Fruit fly (Drosophila melanogaster) whole organism, embryonic: ENCODE results near the gene peg.

Experiments
- ATbp ChIP-seq: fragments of 200-800 bp; sonication (Bioruptor generic); optimal IDR thresholded peaks from 2 replicates; lab custom pipeline; 2017; ENCODE audit warnings: missing biosample characterization, mild to moderate bottlenecking, missing genetic modification characterization, missing genetic modification reagents
- Bdp1 ChIP-seq: fragments of 200-800 bp; sonication (Bioruptor generic); optimal IDR thresholded peaks from 3 replicates; lab custom pipeline; 2016; ENCODE audit warnings: missing biosample characterization, missing genetic modification characterization
- CG10543 ChIP-seq: fragments of 200-800 bp; sonication (Bioruptor generic); optimal IDR thresholded peaks from 3 replicates; lab custom pipeline; 2017; ENCODE audit warnings: missing biosample characterization, mild to moderate bottlenecking, missing genetic modification characterization, moderate library complexity
- CG12299 ChIP-seq: fragments of 200-800 bp; sonication (Bioruptor generic); optimal IDR thresholded peaks from 2 replicates; lab custom pipeline; 2018; ENCODE audit warnings: missing biosample characterization, mild to moderate bottlenecking, missing genetic modification characterization
- CG1233 ChIP-seq: fragments of 200-800 bp; sonication (Bioruptor generic); optimal IDR thresholded peaks from 4 replicates; lab custom pipeline; 2018; ENCODE audit warnings: missing biosample characterization, mild to moderate bottlenecking, missing genetic modification characterization
- CG12942 ChIP-seq: fragments of 200-800 bp; sonication (Bioruptor generic); optimal IDR thresholded peaks from 3 replicates; lab custom pipeline; 2016; ENCODE audit warnings: missing biosample characterization, missing genetic modification characterization
- CG15696 ChIP-seq: fragments of 200-800 bp; sonication (Bioruptor generic); optimal IDR thresholded peaks from 2 replicates; lab custom pipeline; 2019; ENCODE audit warnings: missing biosample characterization, mild to moderate bottlenecking, missing genetic modification characterization, moderate library complexity
- CG1647 ChIP-seq: fragments of 200-800 bp; sonication (Bioruptor generic); optimal IDR thresholded peaks from 3 replicates; lab custom pipeline; 2016; ENCODE audit warnings: missing biosample characterization, missing genetic modification characterization
- CG18011 ChIP-seq: fragments of 200-800 bp; sonication (Bioruptor generic); optimal IDR thresholded peaks from 2 replicates; lab custom pipeline; 2017; ENCODE audit warnings: missing biosample characterization, missing genetic modification characterization, mild to moderate bottlenecking, moderate library complexity, missing genotype
- CG18599 ChIP-seq: fragments of 200-800 bp; sonication (Bioruptor generic); optimal IDR thresholded peaks from 3 replicates; lab custom pipeline; 2017; ENCODE audit warnings: missing biosample characterization, missing genetic modification characterization, mild to moderate bottlenecking, moderate library complexity, missing genetic modification reagents
- CG18764 ChIP-seq: fragments of 200-800 bp; sonication (Bioruptor generic); optimal IDR thresholded peaks from 3 replicates; lab custom pipeline; 2016; ENCODE audit warnings: missing biosample characterization, missing genetic modification characterization
- CG2202 ChIP-seq: fragments of 200-800 bp; sonication (Bioruptor generic); optimal IDR thresholded peaks from 2 replicates; lab custom pipeline; 2018; ENCODE audit warnings: missing biosample characterization, mild to moderate bottlenecking, missing genetic modification characterization
- CG33557 ChIP-seq: fragments of 200-800 bp; sonication (Bioruptor generic); optimal IDR thresholded peaks from 2 replicates; lab custom pipeline; 2019; ENCODE audit warnings: missing biosample characterization, mild to moderate bottlenecking, missing genetic modification characterization, moderate library complexity
- CG3407 ChIP-seq: fragments of 200-800 bp; sonication (Bioruptor generic); optimal IDR thresholded peaks from 2 replicates; lab custom pipeline; 2018; ENCODE audit warnings: missing biosample characterization, mild to moderate bottlenecking, missing genetic modification characterization
- CG4282 ChIP-seq: fragments of 200-800 bp; sonication (Bioruptor generic); optimal IDR thresholded peaks from 2 replicates; lab custom pipeline; 2016; ENCODE audit warnings: missing biosample characterization, missing genetic modification characterization
- CG4404 ChIP-seq: fragments of 200-800 bp; sonication (Bioruptor generic); IDR thresholded peaks from 2 replicates; pipeline ENCODE4 v1.3.6; 2022; ENCODE audit warnings: missing biosample characterization, missing genetic modification characterization
- CG4707 ChIP-seq: fragments of 200-800 bp; sonication (Bioruptor generic); optimal IDR thresholded peaks from 2 replicates; lab custom pipeline; 2018; ENCODE audit warnings: missing biosample characterization, mild to moderate bottlenecking, missing genetic modification characterization, moderate library complexity
- CG5245 ChIP-seq: fragments of 200-800 bp; sonication (Bioruptor generic); optimal IDR thresholded peaks from 3 replicates; lab custom pipeline; 2016; ENCODE audit warnings: missing biosample characterization, missing genetic modification characterization
- CG9727 ChIP-seq: fragments of 200-800 bp; sonication (Bioruptor generic); optimal IDR thresholded peaks from 3 replicates; lab custom pipeline; 2017; ENCODE audit warnings: missing biosample characterization, mild to moderate bottlenecking, missing genetic modification characterization
- D19B ChIP-seq: fragments of 200-800 bp; sonication (Bioruptor generic); optimal IDR thresholded peaks from 2 replicates; lab custom pipeline; 2017; ENCODE audit warnings: missing biosample characterization, mild to moderate bottlenecking, missing genetic modification characterization
- Gsc ChIP-seq: fragments of 200-800 bp; sonication (Bioruptor generic); IDR thresholded peaks from 2 replicates; pipeline ENCODE4 v1.3.6; 2022; ENCODE audit warnings: missing biosample characterization, missing genetic modification characterization
- Hmx ChIP-seq: fragments of 200-800 bp; sonication (Bioruptor generic); optimal IDR thresholded peaks from 2 replicates; lab custom pipeline; 2016; ENCODE audit warnings: missing biosample characterization, missing genetic modification characterization
- Hr78 ChIP-seq, 2 experiments: fragments of 200-800 bp in 1 of 2; fragments of >200 bp in 1 of 2; sonication (Bioruptor generic) in 1 of 2; optimal IDR thresholded peaks; 2 replicates each; lab custom pipeline; 2017 to 2019; ENCODE audit warnings: missing biosample characterization in 2 of 2, missing genetic modification characterization in 2 of 2, mild to moderate bottlenecking in 1 of 2, moderate library complexity in 1 of 2
- MTF-1 ChIP-seq: fragments of 200-800 bp; sonication (Bioruptor generic); optimal IDR thresholded peaks from 2 replicates; lab custom pipeline; 2018; ENCODE audit warnings: missing biosample characterization, mild to moderate bottlenecking, missing genetic modification characterization, borderline replicate concordance
- Mes4 ChIP-seq: fragments of 200-800 bp; sonication (Bioruptor generic); optimal IDR thresholded peaks from 2 replicates; lab custom pipeline; 2016; ENCODE audit warnings: missing biosample characterization, missing genetic modification characterization
- Nf-YB ChIP-seq: fragments of 200-800 bp; sonication (Bioruptor generic); optimal IDR thresholded peaks from 3 replicates; lab custom pipeline; 2019; ENCODE audit warnings: missing biosample characterization, mild to moderate bottlenecking, missing genetic modification characterization, moderate library complexity
- Usf ChIP-seq: fragments of 200-800 bp; sonication (Bioruptor generic); optimal IDR thresholded peaks from 2 replicates; lab custom pipeline; 2017; ENCODE audit warnings: missing genotype, missing biosample characterization, missing genetic modification characterization
- caup ChIP-seq: fragments of 200-800 bp; sonication (Bioruptor generic); optimal IDR thresholded peaks from 3 replicates; lab custom pipeline; 2017; ENCODE audit warnings: missing biosample characterization, mild to moderate bottlenecking, missing genetic modification characterization, moderate library complexity; ENCODE audit not compliant: severe bottlenecking
- ci ChIP-seq: fragments of 200-800 bp; sonication (Bioruptor generic); IDR thresholded peaks from 3 replicates; pipeline ENCODE4 v1.3.6; 2022; ENCODE audit warnings: missing biosample characterization, missing genetic modification characterization
- danr ChIP-seq: fragments of 200-800 bp; sonication (Bioruptor generic); IDR thresholded peaks from 2 replicates; pipeline ENCODE4 v1.3.6; 2022; ENCODE audit warnings: missing biosample characterization, missing genetic modification characterization
- dati ChIP-seq: fragments of 200-800 bp; sonication (Bioruptor generic); IDR thresholded peaks from 2 replicates; pipeline ENCODE4 v1.3.6; 2022; ENCODE audit warnings: missing biosample characterization, missing genetic modification characterization
- dmrt11E ChIP-seq: fragments of 200-800 bp; sonication (Bioruptor generic); optimal IDR thresholded peaks from 3 replicates; lab custom pipeline; 2018; ENCODE audit warnings: missing biosample characterization, mild to moderate bottlenecking, missing genetic modification characterization, moderate library complexity
- gcm ChIP-seq: fragments of 200-800 bp; sonication (Bioruptor generic); optimal IDR thresholded peaks from 2 replicates; lab custom pipeline; 2019; ENCODE audit warnings: missing biosample characterization, mild to moderate bottlenecking, missing genetic modification characterization, moderate library complexity
- grn ChIP-seq: fragments of 200-800 bp; sonication (Bioruptor generic); optimal IDR thresholded peaks from 3 replicates; lab custom pipeline; 2017; ENCODE audit warnings: missing biosample characterization, missing genetic modification characterization
- ind ChIP-seq: fragments of 200-800 bp; sonication (Bioruptor generic); optimal IDR thresholded peaks from 3 replicates; lab custom pipeline; 2016; ENCODE audit warnings: missing biosample characterization, missing genetic modification characterization
- kah ChIP-seq: fragments of 200-800 bp; sonication (Bioruptor generic); optimal IDR thresholded peaks from 2 replicates; lab custom pipeline; 2018; ENCODE audit warnings: missing biosample characterization, mild to moderate bottlenecking, missing genetic modification characterization
- ken ChIP-seq: fragments of 200-800 bp; sonication (Bioruptor generic); IDR thresholded peaks from 3 replicates; pipeline ENCODE4 v1.3.6; 2022; ENCODE audit warnings: missing biosample characterization, missing genetic modification characterization
- kni ChIP-seq: fragments of 200-800 bp; sonication (Bioruptor generic); optimal IDR thresholded peaks from 3 replicates; lab custom pipeline; 2017; ENCODE audit warnings: mild to moderate bottlenecking, missing biosample characterization, missing genetic modification reagents, missing genetic modification characterization
- lab ChIP-seq: fragments of 200-800 bp; sonication (Bioruptor generic); optimal IDR thresholded peaks from 3 replicates; lab custom pipeline; 2017; ENCODE audit warnings: missing biosample characterization, missing genetic modification characterization, mild to moderate bottlenecking, moderate library complexity, missing genetic modification reagents
- lilli ChIP-seq: fragments of 200-800 bp; sonication (Bioruptor generic); optimal IDR thresholded peaks from 3 replicates; lab custom pipeline; 2016; ENCODE audit warnings: missing biosample characterization, missing genetic modification characterization
- mld ChIP-seq: fragments of 200-800 bp; sonication (Bioruptor generic); IDR thresholded peaks from 3 replicates; pipeline ENCODE4 v1.3.6; 2022; ENCODE audit warnings: missing biosample characterization, missing genetic modification characterization; ENCODE audit not compliant: partially characterized antibody
- odd ChIP-seq: fragments of 200-800 bp; sonication (Bioruptor generic); optimal IDR thresholded peaks from 2 replicates; lab custom pipeline; 2017; ENCODE audit warnings: missing biosample characterization, mild to moderate bottlenecking, missing genetic modification characterization
- pros ChIP-seq: fragments of 200-800 bp; sonication (Bioruptor generic); optimal IDR thresholded peaks from 3 replicates; lab custom pipeline; 2019; ENCODE audit warnings: missing biosample characterization, mild to moderate bottlenecking, missing genetic modification characterization, moderate library complexity
- sens ChIP-seq: fragments of 200-800 bp; sonication (Bioruptor generic); peaks from one replicate; lab custom pipeline; 2016; ENCODE audit warnings: missing biosample characterization, missing genetic modification characterization

peg gene

dm6 chr3R:21001123-21001522 is 22.8 kb downstream of the peg start (continued):
- no peak for TF ChIP-seq Hmx
- no peak for TF ChIP-seq Gsc
- TF ChIP-seq pros, result no peak
- peak; percentile 10 for TF ChIP-seq dmrt11E (tag; lab: Kevin White, UChicago)
- peak; percentile 17 for TF ChIP-seq CG18599 (GFP tag; lab: Kevin White, UChicago)
- peak; percentile 3 for TF ChIP-seq CG10543
- no peak for TF ChIP-seq kah
- no peak for TF ChIP-seq CG1647 (GFP tag; lab: Kevin White, UChicago)
- TF ChIP-seq odd (GFP tag; lab: Kevin White, UChicago), result peak; percentile 7
- TF ChIP-seq ken, result no peak
- peak; percentile 83 for TF ChIP-seq sens (GFP tag; lab: Kevin White, UChicago)
- peak; percentile 25 for TF ChIP-seq grn (GFP tag; lab: Kevin White, UChicago)
- no peak for TF ChIP-seq CG18764 (GFP tag; lab: Kevin White, UChicago)
- peak; percentile 3 for TF ChIP-seq ATbp (GFP tag; lab: Kevin White, UChicago)
- TF ChIP-seq caup (GFP tag; lab: Kevin White, UChicago), result peak; percentile 5
- peak; percentile 9 for TF ChIP-seq MTF-1 (GFP tag; lab: Kevin White, UChicago)
- TF ChIP-seq CG18011 (GFP tag; lab: Kevin White, UChicago), result no peak
- TF ChIP-seq ci, result no peak
- TF ChIP-seq CG4404, result no peak
- no peak for TF ChIP-seq CG9727
- no peak for TF ChIP-seq Mes4
- TF ChIP-seq lab (GFP tag; lab: Kevin White, UChicago), result peak; percentile 15
- TF ChIP-seq CG3407 (GFP tag; lab: Kevin White, UChicago), result no peak
- TF ChIP-seq danr (GFP tag; lab: Robert Waterston, UW), result no peak
- no peak for TF ChIP-seq Bdp1
- peak; percentile 5 for TF ChIP-seq Nf-YB (GFP tag; lab: Kevin White, UChicago)
- TF ChIP-seq Hr78 (GFP tag; optimal IDR thresholded peaks at IDR 0.05; lab: Kevin White, UChicago), result peak in 1 of 2 experiments; percentile 78
- peak; percentile 34 for TF ChIP-seq CG1233 (GFP tag; lab: Kevin White, UChicago)
- TF ChIP-seq CG5245, result no peak
- TF ChIP-seq dati (GFP tag; lab: Robert Waterston, UW), result no peak
- TF ChIP-seq D19B, result no peak
- no peak for TF ChIP-seq ind (GFP tag; lab: Kevin White, UChicago)
- peak; percentile 23 for TF ChIP-seq CG4707 (GFP tag; lab: Kevin White, UChicago)
- TF ChIP-seq CG12942, result no peak
- TF ChIP-seq kni (GFP tag; lab: Kevin White, UChicago), result no peak
- peak; percentile 27 for TF ChIP-seq CG2202 (tag; lab: Kevin White, UChicago)
- TF ChIP-seq lilli (GFP tag; lab: Kevin White, UChicago), result no peak
- peak; percentile 3 for TF ChIP-seq gcm
- no peak for TF ChIP-seq CG4282 (GFP tag; lab: Kevin White, UChicago)
- no peak for TF ChIP-seq CG12299 (tag; lab: Kevin White, UChicago)
- TF ChIP-seq mld, result no peak
- TF ChIP-seq Usf (GFP tag; lab: Kevin White, UChicago), result no peak
- TF ChIP-seq CG15696, result peak; percentile 55
- TF ChIP-seq CG33557, result peak; percentile 74
- TF ChIP-seq, all 482 proteins: peak for 22
